Fruit fly (Drosophila melanogaster) whole organism, embryonic: ENCODE measurements around the gene UQCR-14.

Experiments used
- Atf3 ChIP-seq: fragments of 200-800 bp; sonication (Bioruptor generic); optimal IDR thresholded peaks from 3 replicates; lab custom pipeline; 2016; ENCODE audit warnings: missing biosample characterization, missing genetic modification characterization
- CG10267 ChIP-seq: fragments of 200-800 bp; sonication (Bioruptor generic); optimal IDR thresholded peaks from 2 replicates; lab custom pipeline; 2018; ENCODE audit warnings: missing biosample characterization, mild to moderate bottlenecking, missing genetic modification characterization, moderate library complexity
- CG11247 ChIP-seq: fragments of 200-800 bp; sonication (Bioruptor generic); IDR thresholded peaks from 2 replicates; pipeline ENCODE4 v1.3.6; 2022; ENCODE audit warnings: missing biosample characterization, missing genetic modification characterization
- CG13287 ChIP-seq: fragments of 200-800 bp; sonication (Bioruptor generic); IDR thresholded peaks from 2 replicates; pipeline ENCODE4 v1.3.6; 2022; ENCODE audit warnings: missing biosample characterization, missing genetic modification characterization; ENCODE audit not compliant: partially characterized antibody
- CG15696 ChIP-seq: fragments of 200-800 bp; sonication (Bioruptor generic); optimal IDR thresholded peaks from 2 replicates; lab custom pipeline; 2019; ENCODE audit warnings: missing biosample characterization, mild to moderate bottlenecking, missing genetic modification characterization, moderate library complexity
- CG17359 ChIP-seq: fragments of 200-800 bp; sonication (Bioruptor generic); optimal IDR thresholded peaks from 3 replicates; lab custom pipeline; 2018; ENCODE audit warnings: missing biosample characterization, mild to moderate bottlenecking, missing genetic modification characterization, moderate library complexity
- CG17829 ChIP-seq: fragments of 200-800 bp; optimal IDR thresholded peaks from 2 replicates; lab custom pipeline; 2019; ENCODE audit warnings: missing biosample characterization, mild to moderate bottlenecking, missing genetic modification characterization, moderate library complexity
- CG2116 ChIP-seq: fragments of 200-800 bp; sonication (Bioruptor generic); optimal IDR thresholded peaks from 3 replicates; lab custom pipeline; 2018; ENCODE audit warnings: missing biosample characterization, mild to moderate bottlenecking, missing genetic modification characterization
- CG33557 ChIP-seq: fragments of 200-800 bp; sonication (Bioruptor generic); optimal IDR thresholded peaks from 2 replicates; lab custom pipeline; 2019; ENCODE audit warnings: missing biosample characterization, mild to moderate bottlenecking, missing genetic modification characterization, moderate library complexity
- CG5245 ChIP-seq: fragments of 200-800 bp; sonication (Bioruptor generic); optimal IDR thresholded peaks from 3 replicates; lab custom pipeline; 2016; ENCODE audit warnings: missing biosample characterization, missing genetic modification characterization
- CG7271 ChIP-seq: fragments of 200-800 bp; sonication (Bioruptor generic); optimal IDR thresholded peaks from 2 replicates; lab custom pipeline; 2018; ENCODE audit warnings: missing biosample characterization, mild to moderate bottlenecking, missing genetic modification characterization, moderate library complexity
- CG7372 ChIP-seq: fragments of 200-800 bp; sonication (Bioruptor generic); IDR thresholded peaks from 2 replicates; pipeline ENCODE4 v1.3.6; 2022; ENCODE audit warnings: missing biosample characterization, missing genetic modification characterization
- CG8290 ChIP-seq, 3 experiments: fragments of 200-800 bp; sonication (Bioruptor generic); optimal IDR thresholded peaks; 2 replicates each; lab custom pipeline; 2016 to 2019; ENCODE audit warnings: missing biosample characterization in 3 of 3, missing genetic modification characterization in 3 of 3, mild to moderate bottlenecking in 2 of 3, moderate library complexity in 1 of 3
- CG8765 ChIP-seq: fragments of 200-800 bp; sonication (Bioruptor generic); IDR thresholded peaks from 2 replicates; pipeline ENCODE4 v1.3.6; 2022; ENCODE audit warnings: missing biosample characterization, missing genetic modification characterization
- CG9932 ChIP-seq: fragments of 200-800 bp; sonication (Bioruptor generic); IDR thresholded peaks from 2 replicates; pipeline ENCODE4 v1.3.6; 2022; ENCODE audit warnings: missing biosample characterization, missing genetic modification characterization
- Camta ChIP-seq: fragments of 200-800 bp; sonication (Bioruptor generic); optimal IDR thresholded peaks from 2 replicates; lab custom pipeline; 2016; ENCODE audit warnings: missing biosample characterization, missing genetic modification characterization
- Doc3 ChIP-seq: fragments of 200-800 bp; sonication (Bioruptor generic); IDR thresholded peaks from 3 replicates; pipeline ENCODE4 v1.3.6; 2022; ENCODE audit warnings: missing biosample characterization, missing genetic modification characterization; ENCODE audit not compliant: partially characterized antibody
- Dp ChIP-seq: fragments of 200-800 bp; sonication (Bioruptor generic); optimal IDR thresholded peaks from 2 replicates; lab custom pipeline; 2018; ENCODE audit warnings: missing biosample characterization, mild to moderate bottlenecking, missing genetic modification characterization, moderate library complexity
- Dref ChIP-seq: fragments of 200-800 bp; sonication (Bioruptor generic); IDR thresholded peaks from 2 replicates; pipeline ENCODE4 v1.3.6; 2022; ENCODE audit warnings: missing biosample characterization, missing genetic modification characterization
- Ets65A ChIP-seq: fragments of 200-800 bp; sonication (Bioruptor generic); peaks from one replicate; lab custom pipeline; 2016; ENCODE audit warnings: missing biosample characterization, missing genetic modification characterization
- HLH3B ChIP-seq: fragments of 200-800 bp; sonication (Bioruptor generic); IDR thresholded peaks from 2 replicates; pipeline ENCODE4 v1.3.6; 2022; ENCODE audit warnings: missing biosample characterization, missing genetic modification characterization
- HLH54F ChIP-seq: fragments of 200-800 bp; sonication (Bioruptor generic); optimal IDR thresholded peaks from 3 replicates; lab custom pipeline; 2016; ENCODE audit warnings: missing biosample characterization, missing genetic modification characterization
- HLHmδ ChIP-seq: fragments of 200-800 bp; sonication (Bioruptor generic); optimal IDR thresholded peaks from 2 replicates; lab custom pipeline; 2018; ENCODE audit warnings: missing biosample characterization, mild to moderate bottlenecking, missing genetic modification characterization, moderate library complexity
- Hmr ChIP-seq: fragments of 200-800 bp; sonication (Bioruptor generic); optimal IDR thresholded peaks from 3 replicates; lab custom pipeline; 2017; ENCODE audit warnings: mild to moderate bottlenecking, missing biosample characterization, missing genetic modification reagents, missing genetic modification characterization
- Lhr ChIP-seq: fragments of 200-800 bp; sonication (Bioruptor generic); optimal IDR thresholded peaks from 3 replicates; lab custom pipeline; 2017; ENCODE audit warnings: mild to moderate bottlenecking, missing biosample characterization, missing genetic modification reagents, missing genetic modification characterization
- MTF-1 ChIP-seq: fragments of 200-800 bp; sonication (Bioruptor generic); optimal IDR thresholded peaks from 2 replicates; lab custom pipeline; 2018; ENCODE audit warnings: missing biosample characterization, mild to moderate bottlenecking, missing genetic modification characterization, borderline replicate concordance
- Scr ChIP-seq: fragments of 200-800 bp; sonication (Bioruptor generic); IDR thresholded peaks from 2 replicates; pipeline ENCODE4 v1.3.6; 2022; ENCODE audit warnings: missing biosample characterization, missing genetic modification characterization; ENCODE audit not compliant: partially characterized antibody
- Sry-δ ChIP-seq: fragments of 200-800 bp; sonication (Bioruptor generic); optimal IDR thresholded peaks from 2 replicates; lab custom pipeline; 2016; ENCODE audit warnings: missing biosample characterization, missing genetic modification characterization
- Ssrp ChIP-seq: fragments of 200-800 bp; sonication (Bioruptor generic); optimal IDR thresholded peaks from 2 replicates; lab custom pipeline; 2018; ENCODE audit warnings: missing biosample characterization, mild to moderate bottlenecking, missing genetic modification characterization, moderate library complexity
- Usf ChIP-seq: fragments of 200-800 bp; sonication (Bioruptor generic); optimal IDR thresholded peaks from 2 replicates; lab custom pipeline; 2017; ENCODE audit warnings: missing genotype, missing biosample characterization, missing genetic modification characterization
- al ChIP-seq: fragments of 200-800 bp; sonication (Bioruptor generic); IDR thresholded peaks from 2 replicates; pipeline ENCODE4 v1.3.6; 2022; ENCODE audit warnings: missing biosample characterization, missing genetic modification characterization
- bcd ChIP-seq: fragments of 200-800 bp; sonication (Bioruptor generic); optimal IDR thresholded peaks from 2 replicates; lab custom pipeline; 2017; ENCODE audit warnings: missing biosample characterization, mild to moderate bottlenecking, missing genetic modification characterization
- ems ChIP-seq: fragments of 200-800 bp; sonication (Bioruptor generic); optimal IDR thresholded peaks from 3 replicates; lab custom pipeline; 2016; ENCODE audit warnings: missing biosample characterization, missing genetic modification characterization
- fd64A ChIP-seq: fragments of 200-800 bp; sonication (Bioruptor generic); optimal IDR thresholded peaks from 3 replicates; lab custom pipeline; 2018; ENCODE audit warnings: missing biosample characterization, mild to moderate bottlenecking, missing genetic modification characterization
- fru ChIP-seq: fragments of >200 bp; optimal IDR thresholded peaks from 2 replicates; lab custom pipeline; 2017
- gcm ChIP-seq: fragments of 200-800 bp; sonication (Bioruptor generic); optimal IDR thresholded peaks from 2 replicates; lab custom pipeline; 2019; ENCODE audit warnings: missing biosample characterization, mild to moderate bottlenecking, missing genetic modification characterization, moderate library complexity
- hbn ChIP-seq: fragments of 200-800 bp; sonication (Bioruptor generic); IDR thresholded peaks from 2 replicates; pipeline ENCODE4 v1.3.6; 2022; ENCODE audit warnings: missing biosample characterization, missing genetic modification characterization; ENCODE audit not compliant: partially characterized antibody
- hkb ChIP-seq, 2 experiments: fragments of 200-800 bp in 1 of 2; fragments of >200 bp in 1 of 2; sonication (Bioruptor generic) in 1 of 2; IDR thresholded peaks in 1 of 2; optimal IDR thresholded peaks in 1 of 2; 2 replicates each; pipeline versions ENCODE4 v1.3.6 to Lab custom; 2017 to 2022; ENCODE audit warnings: missing biosample characterization in 1 of 2, missing genetic modification characterization in 1 of 2
- insv ChIP-seq, 2 experiments: fragments of 200-800 bp; sonication (Bioruptor generic); optimal IDR thresholded peaks; 3 replicates each; lab custom pipeline; 2016 to 2018; ENCODE audit warnings: missing biosample characterization in 2 of 2, missing genetic modification characterization in 2 of 2
- inv ChIP-seq: fragments of 200-800 bp; sonication (Bioruptor generic); IDR thresholded peaks from 2 replicates; pipeline ENCODE4 v1.3.6; 2022; ENCODE audit warnings: missing biosample characterization, missing genetic modification characterization; ENCODE audit not compliant: partially characterized antibody
- lola ChIP-seq, 3 experiments: fragments of >200 bp in 2 of 3; fragments of 200-800 bp in 1 of 3; sonication (Bioruptor generic) in 1 of 3; optimal IDR thresholded peaks; 2 replicates each; lab custom pipeline; 2017 to 2019; ENCODE audit warnings: missing biosample characterization in 3 of 3, missing genetic modification characterization in 3 of 3, mild to moderate bottlenecking in 1 of 3, moderate library complexity in 1 of 3
- pzg ChIP-seq: fragments of 200-800 bp; sonication (Bioruptor generic); optimal IDR thresholded peaks from 3 replicates; lab custom pipeline; 2018; ENCODE audit warnings: missing biosample characterization, mild to moderate bottlenecking, missing genetic modification characterization, moderate library complexity
- rib ChIP-seq: fragments of 200-800 bp; sonication (Bioruptor generic); IDR thresholded peaks from 2 replicates; pipeline ENCODE4 v1.3.6; 2022; ENCODE audit warnings: missing biosample characterization, missing genetic modification characterization
- sim ChIP-seq: fragments of 200-800 bp; sonication (Bioruptor generic); IDR thresholded peaks from 2 replicates; pipeline ENCODE4 v1.3.6; 2022; ENCODE audit warnings: missing biosample characterization, missing genetic modification characterization
- stwl ChIP-seq: fragments of 200-800 bp; sonication (Bioruptor generic); optimal IDR thresholded peaks from 3 replicates; lab custom pipeline; 2018; ENCODE audit warnings: missing biosample characterization, mild to moderate bottlenecking, missing genetic modification characterization, moderate library complexity
- unc-4 ChIP-seq: fragments of 200-800 bp; sonication (Bioruptor generic); IDR thresholded peaks from 2 replicates; pipeline ENCODE4 v1.3.6; 2022; ENCODE audit warnings: missing biosample characterization, missing genetic modification characterization; ENCODE audit not compliant: partially characterized antibody
- zfh1 ChIP-seq: fragments of 200-800 bp; sonication (Bioruptor generic); IDR thresholded peaks from 3 replicates; pipeline ENCODE4 v1.3.6; 2022; ENCODE audit warnings: missing biosample characterization, missing genetic modification characterization

Gene UQCR-14

DNA sequence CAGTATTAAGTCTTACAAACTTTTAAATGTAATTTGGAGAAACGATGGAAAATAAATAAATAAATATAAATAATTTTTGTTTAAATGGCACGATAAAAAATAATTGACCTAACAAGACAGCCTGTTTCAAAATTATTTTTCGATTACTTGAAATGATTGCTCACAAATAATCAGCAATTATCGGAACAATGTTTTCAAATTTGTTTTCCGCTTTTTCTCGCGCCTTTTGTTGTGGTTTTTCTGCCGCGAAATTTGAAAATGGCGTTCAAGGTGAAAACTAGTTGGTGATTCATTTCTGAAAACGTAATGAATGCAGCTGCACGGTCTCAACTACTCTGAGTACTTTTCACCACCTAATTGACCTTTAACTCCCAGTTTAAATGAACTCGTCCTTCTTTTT lies 34.9 kb downstream of the UQCR-14 start (continued):
- TF ChIP-seq unc-4 (GFP tag; lab: Robert Waterston, UW) = peak; percentile 19; the same call in 1 of the 2 replicates
- TF ChIP-seq pzg (GFP tag; lab: Kevin White, UChicago) = peak; percentile 29
- TF ChIP-seq Sry-δ (GFP tag; lab: Kevin White, UChicago) = peak; percentile 1
- 0 out of 2 replicates have a peak, but pooled peaks have one; percentile 40 for TF ChIP-seq hbn (GFP tag; lab: Robert Waterston, UW)
- peak; percentile 29; the same call in 1 of the 2 replicates for TF ChIP-seq CG13287 (GFP tag; lab: Robert Waterston, UW)
- peak; percentile 82 for TF ChIP-seq Dp (GFP tag; lab: Kevin White, UChicago)
- no peak for TF ChIP-seq HLH54F (GFP tag; lab: Kevin White, UChicago)

DNA sequence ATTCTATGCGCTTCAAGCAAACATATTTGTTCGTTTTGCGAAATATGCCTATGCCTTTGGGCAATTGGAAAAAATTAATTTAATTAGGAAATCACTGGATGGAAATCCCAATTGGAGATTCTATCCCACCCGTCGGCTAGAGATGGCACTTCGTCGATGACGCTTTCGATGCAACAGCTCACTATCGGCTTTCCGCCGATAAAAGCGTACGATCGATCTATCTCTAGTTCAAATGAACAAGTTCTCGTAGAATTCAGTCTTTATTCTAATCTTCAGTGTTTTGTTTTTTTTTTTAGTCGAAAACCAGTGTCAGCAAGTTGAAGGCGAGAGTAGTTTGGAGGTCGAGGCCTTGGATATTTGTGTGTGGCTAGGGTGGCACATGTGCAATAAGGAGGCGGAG lies 37.0 kb downstream of the UQCR-14 start, which contains the start of the genes CG9917 and CG32579:
Gene CG9917 (minus strand): TSS at position 169 of the 400 bp plus-strand sequence.
Gene CG32579 (plus strand): TSS at position 224 of the 400 bp plus-strand sequence.
- no peak for TF ChIP-seq HLH3B
- no peak for TF ChIP-seq CG7372 (GFP tag; lab: Robert Waterston, UW)
- TF ChIP-seq gcm = no peak
- peak; percentile 63 for TF ChIP-seq Doc3
- TF ChIP-seq Lhr = no peak
- no peak for TF ChIP-seq bcd (GFP tag; lab: Kevin White, UChicago)
- no peak for TF ChIP-seq CG17359
- TF ChIP-seq stwl (tag; lab: Kevin White, UChicago) = peak; percentile 70
- no peak for TF ChIP-seq Usf (GFP tag; lab: Kevin White, UChicago)
- peak; percentile 66 for TF ChIP-seq inv (GFP tag; lab: Robert Waterston, UW)
- TF ChIP-seq Ets65A (GFP tag; lab: Kevin White, UChicago) = no peak
- TF ChIP-seq zfh1 = no peak
- TF ChIP-seq lola (GFP tag; optimal IDR thresholded peaks at IDR 0.05; lab: Kevin White, UChicago) = no peak
- no peak for TF ChIP-seq sim (GFP tag; lab: Robert Waterston, UW)
- peak; percentile 93 for TF ChIP-seq Sry-δ (GFP tag; lab: Kevin White, UChicago)
- no peak for TF ChIP-seq HLHmδ (GFP tag; lab: Kevin White, UChicago)
- peak; percentile 96 for TF ChIP-seq CG2116 (GFP tag; lab: Kevin White, UChicago)
- no peak for TF ChIP-seq fd64A (GFP tag; lab: Kevin White, UChicago)
- TF ChIP-seq CG10267 (tag; lab: Kevin White, UChicago) = peak; percentile 12
- TF ChIP-seq Dref (GFP tag; lab: Robert Waterston, UW) = peak; percentile 92
- no peak for TF ChIP-seq CG33557 (GFP tag; lab: Kevin White, UChicago)
- no peak for TF ChIP-seq Hmr (GFP tag; lab: Kevin White, UChicago)
- no peak for TF ChIP-seq CG15696
- TF ChIP-seq CG9932 (GFP tag; lab: Robert Waterston, UW) = no peak; the same call in 1 of the 2 replicates
- no peak for TF ChIP-seq CG7271
- no peak for TF ChIP-seq rib
- TF ChIP-seq CG8290 (GFP tag; optimal IDR thresholded peaks at IDR 0.05; lab: Kevin White, UChicago) = no peak
- TF ChIP-seq CG8290 (tag; optimal IDR thresholded peaks at IDR 0.05; lab: Kevin White, UChicago) = no peak
- peak; percentile 86 to 97 for TF ChIP-seq insv (GFP tag; optimal IDR thresholded peaks at IDR 0.05; lab: Kevin White, UChicago)
- no peak for TF ChIP-seq Atf3 (GFP tag; lab: Kevin White, UChicago)
- no peak for TF ChIP-seq al
- no peak for TF ChIP-seq CG8765
- no peak for TF ChIP-seq hkb (optimal IDR thresholded peaks at IDR 0.05; lab: Kevin White, UChicago)
- no peak for TF ChIP-seq hkb (GFP tag; IDR thresholded peaks at IDR 0.05; lab: Robert Waterston, UW)
- no peak for TF ChIP-seq Camta
- TF ChIP-seq CG17829 (tag; lab: Kevin White, UChicago) = no peak
- no peak for TF ChIP-seq ems (GFP tag; lab: Kevin White, UChicago)
- no peak for TF ChIP-seq Ssrp (tag; lab: Kevin White, UChicago)
- no peak for TF ChIP-seq MTF-1 (GFP tag; lab: Kevin White, UChicago)
- no peak for TF ChIP-seq CG11247 (GFP tag; lab: Robert Waterston, UW)
- no peak for TF ChIP-seq fru (lab: Kevin White, UChicago)
- no peak for TF ChIP-seq CG5245 (GFP tag; lab: Kevin White, UChicago)
- TF ChIP-seq Scr (GFP tag; lab: Robert Waterston, UW) = peak; percentile 78
